Fruit fly (Drosophila melanogaster) whole organism, prepupa: Measurements from ENCODE around the gene CG31141.

Experiments used
- CG10631 ChIP-seq: fragments of 200-800 bp; sonication (Bioruptor generic); optimal IDR thresholded peaks from 2 replicates; lab custom pipeline; 2016; ENCODE audit warnings: missing biosample characterization, missing genetic modification characterization
- CG10669 ChIP-seq: fragments of 200-800 bp; sonication (Bioruptor generic); optimal IDR thresholded peaks from 3 replicates; lab custom pipeline; 2018; ENCODE audit warnings: missing biosample characterization, mild to moderate bottlenecking, missing genetic modification characterization, moderate library complexity
- CG11902 ChIP-seq: fragments of 200-800 bp; sonication (Bioruptor generic); optimal IDR thresholded peaks from 3 replicates; lab custom pipeline; 2016; ENCODE audit warnings: missing biosample characterization, missing genetic modification characterization
- CG15336 ChIP-seq: fragments of 200-800 bp; sonication (Bioruptor generic); IDR thresholded peaks from 2 replicates; pipeline ENCODE4 v1.3.6; 2022; ENCODE audit warnings: missing biosample characterization, missing genetic modification characterization
- CG1621 ChIP-seq: fragments of 200-800 bp; sonication (Bioruptor generic); optimal IDR thresholded peaks from 3 replicates; lab custom pipeline; 2018; ENCODE audit warnings: missing biosample characterization, mild to moderate bottlenecking, missing genetic modification characterization
- CG16779 ChIP-seq: fragments of 200-800 bp; sonication (Bioruptor generic); optimal IDR thresholded peaks from 3 replicates; lab custom pipeline; 2017; ENCODE audit warnings: missing biosample characterization, mild to moderate bottlenecking, missing genetic modification characterization
- CG3032 ChIP-seq: fragments of 200-800 bp; optimal IDR thresholded peaks from 2 replicates; lab custom pipeline; 2019; ENCODE audit warnings: missing biosample characterization, mild to moderate bottlenecking, missing genetic modification characterization, moderate library complexity
- CG32006 ChIP-seq: fragments of 200-800 bp; sonication (Bioruptor generic); optimal IDR thresholded peaks from 3 replicates; lab custom pipeline; 2017; ENCODE audit warnings: missing biosample characterization, mild to moderate bottlenecking, missing genetic modification characterization
- CG34406 ChIP-seq: fragments of 200-800 bp; sonication (Bioruptor generic); optimal IDR thresholded peaks from 3 replicates; lab custom pipeline; 2016; ENCODE audit warnings: missing biosample characterization, missing genetic modification characterization
- CG4318 ChIP-seq: fragments of 200-800 bp; sonication (Bioruptor generic); optimal IDR thresholded peaks from 3 replicates; lab custom pipeline; 2017; ENCODE audit warnings: missing biosample characterization, mild to moderate bottlenecking, missing genetic modification characterization
- CG6163 ChIP-seq: fragments of 200-800 bp; sonication (Bioruptor generic); IDR thresholded peaks from 3 replicates; pipeline ENCODE4 v1.3.6; 2022; ENCODE audit warnings: missing biosample characterization, missing genetic modification characterization
- CG6276 ChIP-seq: fragments of 200-800 bp; sonication (Bioruptor generic); optimal IDR thresholded peaks from 2 replicates; lab custom pipeline; 2017; ENCODE audit warnings: missing biosample characterization, mild to moderate bottlenecking, missing genetic modification characterization
- CG6792 ChIP-seq: fragments of 200-800 bp; sonication (Bioruptor generic); optimal IDR thresholded peaks from 3 replicates; lab custom pipeline; 2016; ENCODE audit warnings: missing biosample characterization, missing genetic modification characterization
- CG6808 ChIP-seq: fragments of 200-800 bp; sonication (Bioruptor generic); optimal IDR thresholded peaks from 3 replicates; lab custom pipeline; 2017; ENCODE audit warnings: missing biosample characterization, missing genetic modification characterization, mild to moderate bottlenecking, moderate library complexity, missing genetic modification reagents
- CG6854 ChIP-seq: fragments of 200-800 bp; sonication (Bioruptor generic); optimal IDR thresholded peaks from 2 replicates; lab custom pipeline; 2017; ENCODE audit warnings: missing biosample characterization, mild to moderate bottlenecking, missing genetic modification characterization
- CG7368 ChIP-seq: fragments of 200-800 bp; sonication (Bioruptor generic); optimal IDR thresholded peaks from 3 replicates; lab custom pipeline; 2016; ENCODE audit warnings: missing biosample characterization, missing genetic modification characterization
- CG8119 ChIP-seq: fragments of 200-800 bp; sonication (Bioruptor generic); IDR thresholded peaks from 3 replicates; pipeline ENCODE4 v1.3.6; 2022; ENCODE audit warnings: missing biosample characterization, missing genetic modification characterization
- CG8632 ChIP-seq: fragments of 200-800 bp; sonication (Bioruptor generic); optimal IDR thresholded peaks from 3 replicates; lab custom pipeline; 2016; ENCODE audit warnings: missing biosample characterization, missing genetic modification characterization
- CG9139 ChIP-seq: fragments of 200-800 bp; sonication (Bioruptor generic); optimal IDR thresholded peaks from 3 replicates; lab custom pipeline; 2017; ENCODE audit warnings: missing biosample characterization, mild to moderate bottlenecking, missing genetic modification characterization
- Eip75B ChIP-seq: fragments of 200-800 bp; sonication (Bioruptor generic); optimal IDR thresholded peaks from 3 replicates; lab custom pipeline; 2016; ENCODE audit warnings: missing biosample characterization, missing genetic modification characterization
- Eip78C ChIP-seq: fragments of 200-800 bp; sonication (Bioruptor generic); peaks from one replicate; lab custom pipeline; 2016; ENCODE audit warnings: missing biosample characterization, missing genetic modification characterization
- Eip93F ChIP-seq: fragments of 200-800 bp; sonication (Bioruptor generic); optimal IDR thresholded peaks from 2 replicates; lab custom pipeline; 2016; ENCODE audit warnings: missing biosample characterization, mild to moderate bottlenecking, missing genetic modification characterization
- Ets21C ChIP-seq: fragments of 200-800 bp; sonication (Bioruptor generic); optimal IDR thresholded peaks from 3 replicates; lab custom pipeline; 2016; ENCODE audit warnings: missing biosample characterization, missing genetic modification characterization
- Ets96B ChIP-seq: fragments of 200-800 bp; optimal IDR thresholded peaks from 2 replicates; lab custom pipeline; 2019; ENCODE audit warnings: missing biosample characterization, mild to moderate bottlenecking, missing genetic modification characterization, moderate library complexity
- Gug ChIP-seq: fragments of 200-800 bp; sonication (Bioruptor generic); IDR thresholded peaks from 2 replicates; pipeline ENCODE4 v1.3.6; 2022; ENCODE audit warnings: missing biosample characterization, missing genetic modification characterization
- Hr38 ChIP-seq: sonication (Bioruptor generic); optimal IDR thresholded peaks from 2 replicates; lab custom pipeline; 2016; ENCODE audit warnings: missing biosample characterization, missing genetic modification characterization
- Hr39 ChIP-seq: fragments of 200-800 bp; sonication (Bioruptor generic); optimal IDR thresholded peaks from 2 replicates; lab custom pipeline; 2016; ENCODE audit warnings: missing biosample characterization, missing genetic modification characterization
- Hr4 ChIP-seq: fragments of 200-800 bp; sonication (Bioruptor generic); optimal IDR thresholded peaks from 3 replicates; lab custom pipeline; 2016; ENCODE audit warnings: missing biosample characterization, missing genetic modification characterization
- Lpt ChIP-seq: fragments of 200-800 bp; sonication (Bioruptor generic); optimal IDR thresholded peaks from 3 replicates; lab custom pipeline; 2016; ENCODE audit warnings: missing biosample characterization, missing genetic modification characterization
- Met ChIP-seq: fragments of 200-800 bp; sonication (Bioruptor generic); optimal IDR thresholded peaks from 3 replicates; lab custom pipeline; 2016; ENCODE audit warnings: missing biosample characterization, missing genetic modification characterization
- OdsH ChIP-seq: fragments of 200-800 bp; sonication (Bioruptor generic); optimal IDR thresholded peaks from 3 replicates; lab custom pipeline; 2016; ENCODE audit warnings: missing biosample characterization, missing genetic modification characterization
- Smox ChIP-seq: fragments of 200-800 bp; sonication (Bioruptor generic); optimal IDR thresholded peaks from 3 replicates; lab custom pipeline; 2016; ENCODE audit warnings: missing biosample characterization, missing genetic modification characterization
- Sox15 ChIP-seq: fragments of 200-800 bp; sonication (Bioruptor generic); optimal IDR thresholded peaks from 3 replicates; lab custom pipeline; 2016; ENCODE audit warnings: missing biosample characterization, missing genetic modification characterization
- acj6 ChIP-seq: fragments of 200-800 bp; sonication (Bioruptor generic); optimal IDR thresholded peaks from 3 replicates; lab custom pipeline; 2016; ENCODE audit warnings: missing biosample characterization, missing genetic modification characterization
- dac ChIP-seq: fragments of 200-800 bp; sonication (Bioruptor generic); optimal IDR thresholded peaks from 2 replicates; lab custom pipeline; 2017; ENCODE audit warnings: missing biosample characterization, mild to moderate bottlenecking, missing genetic modification characterization
- dsx ChIP-seq: fragments of 200-800 bp; optimal IDR thresholded peaks from 3 replicates; lab custom pipeline; 2019; ENCODE audit warnings: missing biosample characterization, mild to moderate bottlenecking, missing genetic modification characterization, moderate library complexity; ENCODE audit not compliant: poor library complexity, severe bottlenecking
- fd85E ChIP-seq: fragments of 200-800 bp; sonication (Bioruptor generic); optimal IDR thresholded peaks from 3 replicates; lab custom pipeline; 2016; ENCODE audit warnings: missing biosample characterization, missing genetic modification characterization
- fkh ChIP-seq: fragments of 200-800 bp; sonication (Bioruptor generic); optimal IDR thresholded peaks from 3 replicates; lab custom pipeline; 2017; ENCODE audit warnings: missing biosample characterization, mild to moderate bottlenecking, missing genetic modification characterization, moderate library complexity
- lz ChIP-seq: fragments of 200-800 bp; sonication (Bioruptor generic); optimal IDR thresholded peaks from 3 replicates; lab custom pipeline; 2016; ENCODE audit warnings: missing biosample characterization, missing genetic modification characterization
- net ChIP-seq: fragments of 200-800 bp; sonication (Bioruptor generic); optimal IDR thresholded peaks from 3 replicates; lab custom pipeline; 2016; ENCODE audit warnings: missing biosample characterization, missing genetic modification characterization
- pdm3 ChIP-seq: fragments of 200-800 bp; sonication (Bioruptor generic); optimal IDR thresholded peaks from 3 replicates; lab custom pipeline; 2016; ENCODE audit warnings: missing biosample characterization, missing genetic modification characterization
- salr ChIP-seq, 2 experiments: fragments of 200-800 bp; sonication (Bioruptor generic); optimal IDR thresholded peaks; 3 replicates each; lab custom pipeline; 2016 to 2018; ENCODE audit warnings: missing biosample characterization in 2 of 2, missing genetic modification characterization in 2 of 2, mild to moderate bottlenecking in 1 of 2
- svp ChIP-seq: fragments of 200-800 bp; sonication (Bioruptor generic); peaks from one replicate; lab custom pipeline; 2016; ENCODE audit warnings: missing biosample characterization, missing genetic modification characterization
- topi ChIP-seq: fragments of 200-800 bp; sonication (Bioruptor generic); optimal IDR thresholded peaks from 3 replicates; lab custom pipeline; 2016; ENCODE audit warnings: missing biosample characterization, missing genetic modification characterization
- vri ChIP-seq: fragments of 200-800 bp; sonication (Bioruptor generic); optimal IDR thresholded peaks from 3 replicates; lab custom pipeline; 2016; ENCODE audit warnings: missing biosample characterization, mild to moderate bottlenecking, missing genetic modification characterization

CG31141 gene

dm6 chr3R:23958091-23958838, 35.2 kb downstream of the CG31141 start, which contains the start of the genes GluProRS and AP-1sigma (continued):
- TF ChIP-seq CG32006 (GFP tag; lab: Kevin White, UChicago) (peak; percentile 85), Ets21C (GFP tag; lab: Kevin White, UChicago) (peak; percentile 87), CG6163 (peak; percentile 94), CG15336 (GFP tag; lab: Robert Waterston, UW) (peak; percentile 90), vri (peak; percentile 74), CG11902 (peak; percentile 89), dsx (GFP tag; lab: Kevin White, UChicago) (peak; percentile 76), fkh (GFP tag; lab: Kevin White, UChicago) (peak; percentile 80), CG9139 (GFP tag; lab: Kevin White, UChicago) (no peak), Smox (GFP tag; lab: Kevin White, UChicago) (peak; percentile 88), CG10631 (GFP tag; lab: Kevin White, UChicago) (peak; percentile 92), Hr38 (no peak), fd85E (GFP tag; lab: Kevin White, UChicago) (peak; percentile 50), OdsH (GFP tag; lab: Kevin White, UChicago) (peak; percentile 92), Ets96B (tag; lab: Kevin White, UChicago) (peak; percentile 82), CG10669 (peak; percentile 81), Hr39 (GFP tag; lab: Kevin White, UChicago) (peak; percentile 89), CG6854 (GFP tag; lab: Kevin White, UChicago) (no peak), pdm3 (GFP tag; lab: Kevin White, UChicago) (peak; percentile 90), net (GFP tag; lab: Kevin White, UChicago) (peak; percentile 82)
- TF ChIP-seq, all 60 proteins: peak for 54

dm6 chr3R:23960865-23961264, 37.8 kb downstream of the CG31141 start:
- TF ChIP-seq CG3032 (tag; lab: Kevin White, UChicago) (no peak), CG6808 (GFP tag; lab: Kevin White, UChicago) (no peak), CG6276 (GFP tag; lab: Kevin White, UChicago) (no peak), Smox (GFP tag; lab: Kevin White, UChicago) (no peak), Met (GFP tag; lab: Kevin White, UChicago) (no peak), Gug (no peak)

DNA sequence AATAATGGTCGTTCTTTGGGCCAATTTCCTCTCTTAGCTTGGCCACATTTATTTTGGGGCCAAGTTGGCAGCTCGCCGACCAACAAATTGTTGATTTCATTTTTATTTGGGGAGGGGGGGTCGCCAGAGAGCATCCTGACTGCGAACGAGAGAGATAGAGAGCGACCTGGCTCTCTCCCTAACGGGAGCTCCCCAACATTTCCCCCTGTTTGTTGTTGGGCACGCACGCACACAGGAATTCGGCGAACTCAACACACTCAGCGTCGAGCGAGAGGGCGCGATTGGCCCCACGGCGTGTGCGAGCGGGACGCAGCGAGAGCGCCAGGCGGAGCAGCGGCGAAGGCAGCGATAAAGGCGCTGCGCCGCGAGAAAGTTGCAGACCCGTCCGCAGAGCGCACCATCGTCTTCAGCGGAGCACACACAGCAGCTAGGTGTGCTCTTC, 39.7 kb downstream of the CG31141 start, which contains the start of gene CG31140:
TSS of gene CG31140 (plus strand) at position 400 of the 442 bp plus-strand sequence.
- TF ChIP-seq fkh (GFP tag; lab: Kevin White, UChicago) (no peak), Eip93F (no peak), dac (GFP tag; lab: Kevin White, UChicago) (no peak), Ets21C (GFP tag; lab: Kevin White, UChicago) (no peak), Eip75B (GFP tag; lab: Kevin White, UChicago) (peak; percentile 31), CG7368 (GFP tag; lab: Kevin White, UChicago) (peak; percentile 47), CG1621 (tag; lab: Kevin White, UChicago) (peak; percentile 48), svp (GFP tag; lab: Kevin White, UChicago) (peak; percentile 45), Sox15 (no peak), acj6 (GFP tag; lab: Kevin White, UChicago) (no peak), OdsH (GFP tag; lab: Kevin White, UChicago) (no peak), Eip78C (GFP tag; lab: Kevin White, UChicago) (peak; percentile 80), CG9139 (GFP tag; lab: Kevin White, UChicago) (no peak), CG16779 (tag; lab: Kevin White, UChicago) (peak; percentile 54), Ets96B (tag; lab: Kevin White, UChicago) (peak; percentile 27), salr (GFP tag; optimal IDR thresholded peaks at IDR 0.05; lab: Kevin White, UChicago) (no peak), lz (GFP tag; lab: Kevin White, UChicago) (no peak), Smox (GFP tag; lab: Kevin White, UChicago) (no peak), pdm3 (GFP tag; lab: Kevin White, UChicago) (no peak), CG6163 (peak; percentile 57; the same call in 2 of the 3 replicates), CG4318 (no peak), topi (GFP tag; lab: Kevin White, UChicago) (no peak), Gug (no peak), CG8632 (GFP tag; lab: Kevin White, UChicago) (no peak), Hr4 (no peak), CG6792 (no peak), dsx (GFP tag; lab: Kevin White, UChicago) (peak; percentile 46), CG6276 (GFP tag; lab: Kevin White, UChicago) (peak; percentile 27), Hr39 (GFP tag; lab: Kevin White, UChicago) (no peak), CG32006 (GFP tag; lab: Kevin White, UChicago) (no peak), CG3032 (tag; lab: Kevin White, UChicago) (no peak), Lpt (GFP tag; lab: Kevin White, UChicago) (peak; percentile 31), CG8119 (GFP tag; lab: Robert Waterston, UW) (peak; percentile 48; the same call in 2 of the 3 replicates), CG34406 (GFP tag; lab: Kevin White, UChicago) (no peak)
